Worm (Caenorhabditis elegans): ENCODE data around the gene C39H7.4.
A peak's percentile ranks its signal among the peaks of the same experiment; 100 is the strongest.

Gene C39H7.4

DNA sequence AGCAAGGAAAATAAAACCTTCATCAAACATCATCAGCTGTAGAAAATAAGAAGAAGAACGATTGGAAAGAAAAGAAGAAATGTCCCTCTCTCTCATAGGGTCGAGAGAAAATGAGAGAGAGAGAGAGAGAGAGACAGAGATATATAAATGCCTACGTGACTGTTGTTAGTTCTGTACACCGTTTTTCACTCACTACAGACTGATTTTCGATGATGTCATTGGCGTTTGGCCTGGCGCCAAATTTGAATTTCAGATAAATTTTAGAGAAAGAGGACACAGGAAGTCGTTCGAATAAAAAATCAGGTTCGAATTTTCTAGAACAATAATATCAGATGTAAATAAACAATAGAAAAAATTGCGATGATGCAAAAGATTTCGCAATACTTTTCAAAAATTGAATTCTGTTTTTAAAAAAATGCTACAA lies 41.6 kb upstream of the C39H7.4 start (continued):
- no peak for TF ChIP-seq Y56A3A.18 (GFP tag; IDR thresholded peaks at IDR 0.05)
- peak; percentile 61; the same call in 1 of the 2 replicates for TF ChIP-seq C06A6.2 (GFP tag; conservative IDR thresholded peaks at IDR 0.05)
- TF ChIP-seq Y53F4B.3 (GFP tag; IDR thresholded peaks at IDR 0.05) = no peak
- TF ChIP-seq lsy-27 (tag; optimal IDR thresholded peaks at IDR 0.05; ENCODE audit: borderline replicate concordance, insufficient read depth) = no peak
- TF ChIP-seq somi-1 (GFP tag; optimal IDR thresholded peaks at IDR 0.05) = peak; percentile 43
- no peak for TF ChIP-seq ets-4 (GFP tag; optimal IDR thresholded peaks at IDR 0.05)
- TF ChIP-seq Y67H2A.10 (GFP tag; conservative IDR thresholded peaks at IDR 0.05) = no peak
- TF ChIP-seq atf-7 (tag; optimal IDR thresholded peaks at IDR 0.05) = peak; percentile 88
- TF ChIP-seq cebp-1 (GFP tag; IDR thresholded peaks at IDR 0.05) = peak; percentile 85
- peak; percentile 94 for TF ChIP-seq cebp-1 (tag; optimal IDR thresholded peaks at IDR 0.05)
- TF ChIP-seq madf-3 (GFP tag; IDR thresholded peaks at IDR 0.05) = no peak

DNA sequence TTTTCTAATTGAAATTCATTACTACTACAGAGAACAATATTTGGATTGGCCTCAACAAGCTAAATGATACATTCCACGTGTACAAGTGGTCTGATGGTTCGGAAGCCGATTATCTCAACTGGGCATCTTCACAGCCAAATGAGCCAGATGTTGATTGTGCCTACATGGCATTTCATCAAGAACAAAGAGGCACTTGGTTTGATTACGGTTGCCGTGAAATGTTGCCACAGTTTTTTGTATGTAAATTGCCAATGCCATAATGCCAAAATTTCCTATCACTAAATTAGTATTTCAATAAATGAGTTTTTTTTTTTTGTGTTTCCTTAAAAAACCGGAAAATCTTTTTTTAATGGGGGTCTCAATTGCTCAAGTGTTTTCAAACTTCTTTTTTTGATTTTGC lies 40.3 kb upstream of the C39H7.4 start:
- TF ChIP-seq ztf-28 (GFP tag; IDR thresholded peaks at IDR 0.05) = no peak
- no peak for TF ChIP-seq nhr-90 (tag; optimal IDR thresholded peaks at IDR 0.05)
- no peak for TF ChIP-seq Y56A3A.18 (GFP tag; IDR thresholded peaks at IDR 0.05)
- TF ChIP-seq nhr-80 (tag; optimal IDR thresholded peaks at IDR 0.05) = no peak
- no peak for TF ChIP-seq ceh-27 (GFP tag; optimal IDR thresholded peaks at IDR 0.05)
- no peak for TF ChIP-seq sea-2 (GFP tag; IDR thresholded peaks at IDR 0.05)
- TF ChIP-seq ztf-18 (tag; optimal IDR thresholded peaks at IDR 0.05) = no peak
- TF ChIP-seq zim-3 (tag; optimal IDR thresholded peaks at IDR 0.05) = no peak
- TF ChIP-seq zfh-2 (GFP tag; conservative IDR thresholded peaks at IDR 0.05) = no peak
- TF ChIP-seq B0035.1 (tag; optimal IDR thresholded peaks at IDR 0.05) = no peak
- TF ChIP-seq lsl-1 (GFP tag; optimal IDR thresholded peaks at IDR 0.05) = no peak
- TF ChIP-seq repo-1 (tag; optimal IDR thresholded peaks at IDR 0.05) = no peak
- no peak for TF ChIP-seq ztf-22 (GFP tag; optimal IDR thresholded peaks at IDR 0.05)
- no peak for TF ChIP-seq nhr-27 (tag; optimal IDR thresholded peaks at IDR 0.05)
- no peak for TF ChIP-seq nfyb-1 (GFP tag; IDR thresholded peaks at IDR 0.05)
- TF ChIP-seq nfya-1 (tag; optimal IDR thresholded peaks at IDR 0.05; ENCODE audit: borderline replicate concordance, insufficient read depth) = no peak
- no peak for TF ChIP-seq dpl-1 (GFP tag; optimal IDR thresholded peaks at IDR 0.05)

DNA sequence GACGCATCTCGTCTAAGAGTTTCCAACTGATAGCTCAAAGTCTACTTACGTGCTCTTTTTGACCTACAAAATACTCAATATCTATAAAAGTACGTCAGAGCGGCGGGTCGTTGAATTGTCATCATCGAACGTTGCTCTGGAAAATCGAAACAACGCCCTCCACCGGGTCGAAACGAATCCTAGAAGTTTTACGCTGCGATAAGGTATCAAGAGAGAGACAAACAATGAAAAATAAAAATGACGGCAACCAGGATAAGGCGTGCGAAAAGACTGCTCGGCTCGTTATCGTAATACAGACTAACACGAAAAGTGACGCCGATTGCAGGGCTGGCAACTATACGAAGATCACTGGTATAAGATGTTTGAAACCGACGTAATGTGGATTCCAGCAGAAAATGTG lies 39.8 kb upstream of the C39H7.4 start:
- TF ChIP-seq him-1 (tag; optimal IDR thresholded peaks at IDR 0.05) = no peak
- TF ChIP-seq snpc-4 (GFP tag; optimal IDR thresholded peaks at IDR 0.05) = no peak
- no peak for TF ChIP-seq snpc-4 (tag; optimal IDR thresholded peaks at IDR 0.05)
- TF ChIP-seq nhr-80 (tag; optimal IDR thresholded peaks at IDR 0.05) = peak; percentile 92
- TF ChIP-seq mel-28 (tag; optimal IDR thresholded peaks at IDR 0.05; ENCODE audit: borderline replicate concordance) = no peak
- no peak for TF ChIP-seq nfyb-1 (GFP tag; IDR thresholded peaks at IDR 0.05)
- no peak for TF ChIP-seq repo-1 (tag; optimal IDR thresholded peaks at IDR 0.05)
- TF ChIP-seq F37B4.10 (GFP tag; IDR thresholded peaks at IDR 0.05) = no peak
- no peak for TF ChIP-seq fkh-3 (tag; optimal IDR thresholded peaks at IDR 0.05)
- no peak for TF ChIP-seq F10E7.11 (tag; optimal IDR thresholded peaks at IDR 0.05)
- no peak for TF ChIP-seq sea-2 (GFP tag; IDR thresholded peaks at IDR 0.05)
- TF ChIP-seq ztf-28 (GFP tag; IDR thresholded peaks at IDR 0.05) = no peak
- 0 out of 2 replicates have a peak, but pooled peaks have one; percentile 6 for TF ChIP-seq mcd-1 (GFP tag; IDR thresholded peaks at IDR 0.05)
- no peak for TF ChIP-seq pbrm-1 (GFP tag; IDR thresholded peaks at IDR 0.05)
- no peak for TF ChIP-seq B0019.2 (GFP tag; conservative IDR thresholded peaks at IDR 0.05)
- no peak for TF ChIP-seq ceh-100 (GFP tag; IDR thresholded peaks at IDR 0.05)
- no peak for TF ChIP-seq Y79H2A.3 (GFP tag; conservative IDR thresholded peaks at IDR 0.05)
- TF ChIP-seq snpc-1.3 (tag; optimal IDR thresholded peaks at IDR 0.05; ENCODE audit: insufficient read depth) = no peak
- TF ChIP-seq dpl-1 (GFP tag; optimal IDR thresholded peaks at IDR 0.05) = no peak
- TF ChIP-seq ama-1 (optimal IDR thresholded peaks at IDR 0.05) = no peak
- TF ChIP-seq ama-1 (GFP tag; optimal IDR thresholded peaks at IDR 0.05) = no peak
- TF ChIP-seq hsf-1 (GFP tag; IDR thresholded peaks at IDR 0.05) = no peak
- no peak for TF ChIP-seq tlf-1 (GFP tag; optimal IDR thresholded peaks at IDR 0.05)
- no peak for TF ChIP-seq unc-130 (GFP tag; optimal IDR thresholded peaks at IDR 0.05)
- TF ChIP-seq F52B5.7 (tag; optimal IDR thresholded peaks at IDR 0.05) = no peak
- TF ChIP-seq sdz-38 (tag; optimal IDR thresholded peaks at IDR 0.05) = no peak
- TF ChIP-seq ets-4 (GFP tag; optimal IDR thresholded peaks at IDR 0.05) = no peak

Measured in whole organism, young adult.